Fruit fly (Drosophila melanogaster): Measurements from ENCODE around the gene Pdss2.

The Pdss2 gene

dm6 chr3L:21049417-21049914 is 21.8 kb downstream of the Pdss2 start (continued):
- TF ChIP-seq Trl (optimal IDR thresholded peaks at IDR 0.05) (peak; percentile 58 to 66), Trl (GFP tag; optimal IDR thresholded peaks at IDR 0.05) (peak; percentile 53), CoRest (tag; optimal IDR thresholded peaks at IDR 0.05) (peak; percentile 36), H2.0 (GFP tag; IDR thresholded peaks at IDR 0.05) (no peak; the same call in 1 of the 2 replicates), CG1024 (GFP tag; IDR thresholded peaks at IDR 0.05) (no peak), Jarid2 (GFP tag; optimal IDR thresholded peaks at IDR 0.05) (peak; percentile 51), Lim3 (GFP tag; IDR thresholded peaks at IDR 0.05) (no peak), CG17829 (tag; optimal IDR thresholded peaks at IDR 0.05) (peak; percentile 49), yki (optimal IDR thresholded peaks at IDR 0.05) (no peak), bab2 (GFP tag; optimal IDR thresholded peaks at IDR 0.05) (peak; percentile 17), dm (GFP tag; optimal IDR thresholded peaks at IDR 0.05) (no peak), disco-r (GFP tag; optimal IDR thresholded peaks at IDR 0.05) (no peak), croc (GFP tag; conservative IDR thresholded peaks at IDR 0.05) (no peak), ERR (GFP tag; optimal IDR thresholded peaks at IDR 0.05) (peak; percentile 22), CkIIα-i1 (GFP tag; IDR thresholded peaks at IDR 0.05) (no peak), CG4707 (GFP tag; optimal IDR thresholded peaks at IDR 0.05) (no peak), fd64A (GFP tag; optimal IDR thresholded peaks at IDR 0.05) (peak; percentile 10), ems (GFP tag; optimal IDR thresholded peaks at IDR 0.05) (no peak), nmo (GFP tag; optimal IDR thresholded peaks at IDR 0.05) (peak; percentile 18), CG4820 (GFP tag; optimal IDR thresholded peaks at IDR 0.05) (no peak), CG10565 (GFP tag; optimal IDR thresholded peaks at IDR 0.05) (no peak), CG34422 (GFP tag; IDR thresholded peaks at IDR 0.05) (0 out of 3 replicates have a peak, but pooled peaks have one; percentile 25), Six4 (GFP tag; optimal IDR thresholded peaks at IDR 0.05) (no peak), chn (GFP tag; optimal IDR thresholded peaks at IDR 0.05) (peak; percentile 84), CG12299 (tag; optimal IDR thresholded peaks at IDR 0.05) (peak; percentile 23), az2 (GFP tag; optimal IDR thresholded peaks at IDR 0.05) (peak; percentile 12), oc (tag; optimal IDR thresholded peaks at IDR 0.05) (peak; percentile 68), CG11247 (GFP tag; IDR thresholded peaks at IDR 0.05) (peak; percentile 11; the same call in 1 of the 2 replicates), CG17612 (GFP tag; IDR thresholded peaks at IDR 0.05) (peak; percentile 87), pfk (GFP tag; optimal IDR thresholded peaks at IDR 0.05) (no peak), HLH4C (GFP tag; IDR thresholded peaks at IDR 0.05; ENCODE audit: partially characterized antibody) (peak; percentile 29; the same call in 1 of the 3 replicates), Med (GFP tag) (peak; percentile 91), CG5245 (GFP tag; optimal IDR thresholded peaks at IDR 0.05) (no peak), CG8924 (tag; optimal IDR thresholded peaks at IDR 0.05) (no peak), ftz-f1 (GFP tag; optimal IDR thresholded peaks at IDR 0.05) (peak; percentile 51), kay (GFP tag; optimal IDR thresholded peaks at IDR 0.05) (no peak), MESR4 (GFP tag; optimal IDR thresholded peaks at IDR 0.05) (peak; percentile 7), repo (GFP tag; optimal IDR thresholded peaks at IDR 0.05) (peak; percentile 5), CG31224 (GFP tag; IDR thresholded peaks at IDR 0.05) (no peak), sr (GFP tag; IDR thresholded peaks at IDR 0.05) (peak; percentile 99), ewg (GFP tag; optimal IDR thresholded peaks at IDR 0.05) (no peak), mirr (GFP tag; optimal IDR thresholded peaks at IDR 0.05) (peak; percentile 21), CG15514 (GFP tag; optimal IDR thresholded peaks at IDR 0.05) (peak; percentile 47), CG10267 (tag; optimal IDR thresholded peaks at IDR 0.05) (peak; percentile 43), Pdp1 (GFP tag; optimal IDR thresholded peaks at IDR 0.05) (peak in 1 of 2 experiments; percentile 93), CG2199 (GFP tag; IDR thresholded peaks at IDR 0.05) (peak; percentile 70; the same call in 2 of the 3 replicates), zen (tag; optimal IDR thresholded peaks at IDR 0.05) (peak; percentile 9), fru (optimal IDR thresholded peaks at IDR 0.05) (no peak), so (GFP tag; IDR thresholded peaks at IDR 0.05) (peak; percentile 48; the same call in 1 of the 3 replicates), mam (GFP tag; optimal IDR thresholded peaks at IDR 0.05) (peak; percentile 35), phol (tag; optimal IDR thresholded peaks at IDR 0.05) (no peak), CG7357 (GFP tag; IDR thresholded peaks at IDR 0.05) (no peak)
